Worm (Caenorhabditis elegans) whole organism, late embryonic: Measurements from ENCODE around the gene W08F4.10.

Experiments used
- C08G9.2 ChIP-seq: sonication (generic microtip); optimal IDR thresholded peaks from 2 replicates; lab custom pipeline; 2016; ENCODE audit warnings: mild to moderate bottlenecking, missing genetic modification characterization, moderate library complexity, missing compliant biosample characterization
- C38D4.7 ChIP-seq: fragments of 200-800 bp; sonication (Bioruptor generic); optimal IDR thresholded peaks from 2 replicates; lab custom pipeline; 2018; ENCODE audit warnings: mild to moderate bottlenecking, missing genetic modification characterization, moderate library complexity, missing compliant biosample characterization
- F13H6.1 ChIP-seq: sonication (generic microtip); optimal IDR thresholded peaks from 2 replicates; lab custom pipeline; 2016; ENCODE audit warnings: missing genetic modification characterization, missing compliant biosample characterization
- K02D7.2 ChIP-seq: sonication (generic microtip); optimal IDR thresholded peaks from 2 replicates; lab custom pipeline; 2017; ENCODE audit warnings: mild to moderate bottlenecking, missing genetic modification characterization, missing compliant biosample characterization
- K09A11.1 ChIP-seq: sonication (generic microtip); optimal IDR thresholded peaks from 2 replicates; lab custom pipeline; 2017; ENCODE audit warnings: antibody characterized with exemption, mild to moderate bottlenecking, missing genetic modification characterization, missing compliant biosample characterization; ENCODE audit not compliant: insufficient read depth
- T23F11.4 ChIP-seq: fragments of 200-800 bp; sonication (Bioruptor generic); optimal IDR thresholded peaks from 2 replicates; lab custom pipeline; 2018; ENCODE audit warnings: mild to moderate bottlenecking, missing genetic modification characterization, missing compliant biosample characterization
- Y22D7AL.16 ChIP-seq: sonication (generic microtip); optimal IDR thresholded peaks from 2 replicates; lab custom pipeline; 2016; ENCODE audit warnings: missing genetic modification characterization, missing compliant biosample characterization
- ahr-1 ChIP-seq: sonication (generic microtip); optimal IDR thresholded peaks from 2 replicates; lab custom pipeline; 2016; ENCODE audit warnings: missing genetic modification characterization, missing compliant biosample characterization
- ama-1 ChIP-seq: fragments of 150-350 bp; optimal IDR thresholded peaks from 2 replicates; lab custom pipeline; 2014
- ceh-14 ChIP-seq: sonication (generic microtip); optimal IDR thresholded peaks from 2 replicates; lab custom pipeline; 2016; ENCODE audit warnings: missing genotype, missing genetic modification characterization, missing compliant biosample characterization
- ceh-18 ChIP-seq: sonication (generic microtip); optimal IDR thresholded peaks from 2 replicates; lab custom pipeline; 2016; ENCODE audit warnings: missing genetic modification characterization, missing compliant biosample characterization
- ceh-2 ChIP-seq: sonication (generic microtip); optimal IDR thresholded peaks from 2 replicates; lab custom pipeline; 2016; ENCODE audit warnings: missing genotype, missing genetic modification characterization, missing compliant biosample characterization
- ceh-30 ChIP-seq: fragments of 150-350 bp; optimal IDR thresholded peaks from 2 replicates; lab custom pipeline; 2014; ENCODE audit warnings: missing biosample characterization, missing genetic modification characterization
- ceh-34 ChIP-seq: sonication (generic microtip); optimal IDR thresholded peaks from 2 replicates; lab custom pipeline; 2016; ENCODE audit warnings: mild to moderate bottlenecking, missing genetic modification characterization, missing compliant biosample characterization
- ceh-45 ChIP-seq: fragments of 200-800 bp; sonication (Bioruptor generic); IDR thresholded peaks from 2 replicates; pipeline ENCODE4 v1.3.6; 2022; ENCODE audit warnings: missing genetic modification reagents, missing genetic modification characterization, missing compliant biosample characterization
- ceh-48 ChIP-seq: sonication (generic microtip); optimal IDR thresholded peaks from 2 replicates; lab custom pipeline; 2016; ENCODE audit warnings: missing genetic modification characterization, inconsistent platforms, missing compliant biosample characterization
- ceh-6 ChIP-seq: fragments of 200-800 bp; sonication (Bioruptor generic); optimal IDR thresholded peaks from 2 replicates; lab custom pipeline; 2018; ENCODE audit warnings: mild to moderate bottlenecking, missing genetic modification characterization, missing compliant biosample characterization
- ceh-9 ChIP-seq: sonication (generic microtip); optimal IDR thresholded peaks from 2 replicates; lab custom pipeline; 2016; ENCODE audit warnings: mild to moderate bottlenecking, missing genetic modification characterization, inconsistent platforms, missing compliant biosample characterization
- che-1 ChIP-seq: sonication (generic microtip); optimal IDR thresholded peaks from 2 replicates; lab custom pipeline; 2016; ENCODE audit warnings: mild to moderate bottlenecking, missing genetic modification characterization, missing compliant biosample characterization
- dve-1 ChIP-seq: sonication (generic microtip); optimal IDR thresholded peaks from 2 replicates; lab custom pipeline; 2017; ENCODE audit warnings: antibody characterized with exemption, mild to moderate bottlenecking, missing genetic modification characterization, missing compliant biosample characterization
- ets-4 ChIP-seq: sonication (generic microtip); optimal IDR thresholded peaks from 2 replicates; lab custom pipeline; 2016; ENCODE audit warnings: missing genetic modification characterization, missing compliant biosample characterization
- fax-1 ChIP-seq: sonication (generic microtip); optimal IDR thresholded peaks from 2 replicates; lab custom pipeline; 2016; ENCODE audit warnings: missing genotype, missing genetic modification characterization, missing compliant biosample characterization
- gmeb-2 ChIP-seq: sonication (generic microtip); optimal IDR thresholded peaks from 2 replicates; lab custom pipeline; 2016; ENCODE audit warnings: missing genetic modification characterization, inconsistent platforms, missing compliant biosample characterization
- hlh-15 ChIP-seq: sonication (generic microtip); optimal IDR thresholded peaks from 2 replicates; lab custom pipeline; 2016; ENCODE audit warnings: missing genetic modification characterization, missing compliant biosample characterization
- hlh-30 ChIP-seq: sonication (generic microtip); optimal IDR thresholded peaks from 2 replicates; lab custom pipeline; 2017; ENCODE audit warnings: antibody characterized with exemption, missing genetic modification characterization, missing compliant biosample characterization; ENCODE audit not compliant: insufficient read depth
- hlh-6 ChIP-seq: sonication (generic microtip); optimal IDR thresholded peaks from 2 replicates; lab custom pipeline; 2016; ENCODE audit warnings: missing genotype, missing genetic modification characterization, missing compliant biosample characterization
- lin-11 ChIP-seq: fragments of 200-800 bp; sonication (Bioruptor generic); optimal IDR thresholded peaks from 2 replicates; lab custom pipeline; 2018; ENCODE audit warnings: mild to moderate bottlenecking, missing genetic modification characterization, missing compliant biosample characterization
- madf-2 ChIP-seq: sonication (generic microtip); optimal IDR thresholded peaks from 2 replicates; lab custom pipeline; 2017; ENCODE audit warnings: missing genetic modification characterization, missing compliant biosample characterization
- mec-3 ChIP-seq: sonication (generic microtip); optimal IDR thresholded peaks from 2 replicates; lab custom pipeline; 2016; ENCODE audit warnings: borderline replicate concordance, missing genetic modification characterization, missing compliant biosample characterization
- nhr-11 ChIP-seq: fragments of 150-350 bp; optimal IDR thresholded peaks from 2 replicates; lab custom pipeline; 2014; ENCODE audit warnings: missing biosample characterization, missing genetic modification characterization
- nhr-232 ChIP-seq: sonication (generic microtip); optimal IDR thresholded peaks from 2 replicates; lab custom pipeline; 2016; ENCODE audit warnings: missing genetic modification characterization, missing compliant biosample characterization
- odd-2 ChIP-seq: sonication (generic microtip); optimal IDR thresholded peaks from 2 replicates; lab custom pipeline; 2017; ENCODE audit warnings: antibody characterized with exemption, mild to moderate bottlenecking, missing genetic modification characterization, missing compliant biosample characterization
- pat-9 ChIP-seq: fragments of 200-800 bp; sonication (Bioruptor generic); optimal IDR thresholded peaks from 2 replicates; lab custom pipeline; 2018; ENCODE audit warnings: mild to moderate bottlenecking, missing genetic modification characterization, moderate library complexity, missing compliant biosample characterization
- pax-1 ChIP-seq: fragments of 150-350 bp; optimal IDR thresholded peaks from 2 replicates; lab custom pipeline; 2014; ENCODE audit warnings: missing biosample characterization, missing genetic modification characterization
- pha-4 ChIP-seq: fragments of 150-350 bp; optimal IDR thresholded peaks from 2 replicates; lab custom pipeline; 2018; ENCODE audit warnings: missing biosample characterization, missing genetic modification reagents, missing genetic modification characterization
- rnt-1 ChIP-seq: sonication (generic microtip); optimal IDR thresholded peaks from 2 replicates; lab custom pipeline; 2016; ENCODE audit warnings: missing genetic modification characterization, missing compliant biosample characterization
- sdc-2 ChIP-seq: sonication (generic microtip); optimal IDR thresholded peaks from 2 replicates; lab custom pipeline; 2016; ENCODE audit warnings: missing genotype, missing genetic modification characterization, missing compliant biosample characterization
- unc-55 ChIP-seq: sonication (generic microtip); optimal IDR thresholded peaks from 2 replicates; lab custom pipeline; 2017; ENCODE audit warnings: missing biosample characterization, missing genetic modification reagents, missing genetic modification characterization

The W08F4.10 gene

ce11 chrII:556185-556584 is 34.8 kb downstream of the W08F4.10 start, which contains the start of the genes C09E8.1 and C09E8.6:
C09E8.1 (plus strand) TSS chrII:556485.
C09E8.6 (plus strand) TSS chrII:556497.
- no peak for TF ChIP-seq nhr-232 (tag; lab: Kevin White, UChicago)
- TF ChIP-seq pax-1: no peak
- no peak for TF ChIP-seq nhr-11 (tag; lab: Kevin White, UChicago)
- TF ChIP-seq F13H6.1: no peak
- TF ChIP-seq dve-1 (tag; lab: Kevin White, UChicago): no peak
- TF ChIP-seq gmeb-2 (tag; lab: Kevin White, UChicago): no peak
- TF ChIP-seq C08G9.2 (tag; lab: Kevin White, UChicago): no peak
- no peak for TF ChIP-seq ceh-14 (tag; lab: Kevin White, UChicago)
- no peak for TF ChIP-seq ceh-2 (tag; lab: Kevin White, UChicago)
- no peak for TF ChIP-seq fax-1
- no peak for TF ChIP-seq ceh-9 (tag; lab: Kevin White, UChicago)
- no peak for TF ChIP-seq hlh-30
- no peak for TF ChIP-seq rnt-1 (tag; lab: Kevin White, UChicago)
- no peak for TF ChIP-seq ets-4
- no peak for TF ChIP-seq ceh-18 (tag; lab: Kevin White, UChicago)
- no peak for TF ChIP-seq mec-3 (tag; lab: Kevin White, UChicago)
- TF ChIP-seq ceh-6 (GFP tag; lab: Kevin White, UChicago): no peak

ce11 chrII:555371-555770 is 35.6 kb downstream of the W08F4.10 start:
- TF ChIP-seq rnt-1 (tag; lab: Kevin White, UChicago): no peak
- no peak for TF ChIP-seq ceh-14 (tag; lab: Kevin White, UChicago)
- no peak for TF ChIP-seq hlh-6 (tag; lab: Kevin White, UChicago)
- TF ChIP-seq ceh-9 (tag; lab: Kevin White, UChicago): no peak
- no peak for TF ChIP-seq K02D7.2 (tag; lab: Kevin White, UChicago)
- TF ChIP-seq ceh-45: no peak
- no peak for TF ChIP-seq sdc-2
- peak; percentile 22 for TF ChIP-seq ceh-48
- no peak for TF ChIP-seq nhr-232 (tag; lab: Kevin White, UChicago)
- peak; percentile 9 for TF ChIP-seq unc-55 (GFP tag; lab: Kevin White, UChicago)
- no peak for TF ChIP-seq Y22D7AL.16 (tag; lab: Kevin White, UChicago)
- TF ChIP-seq ceh-2 (tag; lab: Kevin White, UChicago): no peak
- TF ChIP-seq, all 69 proteins: peak for 2

- TF ChIP-seq C38D4.7 (GFP tag; lab: Kevin White, UChicago) (peak; percentile 10), unc-55 (GFP tag; lab: Kevin White, UChicago) (no peak), C08G9.2 (tag; lab: Kevin White, UChicago) (peak; percentile 11), ama-1 (lab: Kevin White, UChicago) (no peak), hlh-6 (tag; lab: Kevin White, UChicago) (peak; percentile 49)
These were observed 39.6 kb downstream of the W08F4.10 start, which contains the start of gene lips-7 for ce11 chrII:551245-551904. lips-7 (plus strand) TSS chrII:551854.

- no peak for TF ChIP-seq hlh-30
- no peak for TF ChIP-seq nhr-232 (tag; lab: Kevin White, UChicago)
- no peak for TF ChIP-seq K09A11.1 (tag; lab: Kevin White, UChicago)
- TF ChIP-seq ceh-18 (tag; lab: Kevin White, UChicago): no peak
- no peak for TF ChIP-seq che-1
- TF ChIP-seq F13H6.1: no peak
- no peak for TF ChIP-seq pat-9 (tag; lab: Kevin White, UChicago)
- no peak for TF ChIP-seq mec-3 (tag; lab: Kevin White, UChicago)
- no peak for TF ChIP-seq odd-2 (tag; lab: Kevin White, UChicago)
- no peak for TF ChIP-seq ahr-1 (tag; lab: Kevin White, UChicago)
- no peak for TF ChIP-seq madf-2 (tag; lab: Kevin White, UChicago)
- no peak for TF ChIP-seq hlh-15
- TF ChIP-seq nhr-11 (tag; lab: Kevin White, UChicago): no peak
- no peak for TF ChIP-seq unc-55 (GFP tag; lab: Kevin White, UChicago)
- no peak for TF ChIP-seq lin-11 (tag; lab: Kevin White, UChicago)
- TF ChIP-seq ceh-34 (tag; lab: Kevin White, UChicago): no peak
- TF ChIP-seq ceh-30 (tag; lab: Kevin White, UChicago): no peak
- TF ChIP-seq T23F11.4 (GFP tag; lab: Kevin White, UChicago): no peak
- no peak for TF ChIP-seq pha-4 (tag; lab: Kevin White, UChicago)
- TF ChIP-seq rnt-1 (tag; lab: Kevin White, UChicago): no peak
- TF ChIP-seq, all 69 proteins: peak for 0
These were observed 41.5 kb downstream of the W08F4.10 start for ce11 chrII:549501-549900.
